Fruit fly (Drosophila melanogaster) Kc167 (cell line): ENCODE data around the gene CG9328.

ENCODE experiments used
- Myc ChIP-seq: fragments of >200 bp; optimal IDR thresholded peaks from 2 replicates; lab custom pipeline; 2017; ENCODE audit warnings: missing external identifiers
- h ChIP-seq: fragments of >200 bp; optimal IDR thresholded peaks from 3 replicates; lab custom pipeline; 2018; ENCODE audit warnings: missing external identifiers
- psq ChIP-seq: fragments of >200 bp; optimal IDR thresholded peaks from 2 replicates; lab custom pipeline; 2017; ENCODE audit warnings: missing external identifiers
- ttk ChIP-seq: sonication (Bioruptor generic); optimal IDR thresholded peaks from 2 replicates; lab custom pipeline; 2017; ENCODE audit warnings: missing external identifiers

dm6 chr2L:20851592-20851991 lies 54.1 kb downstream of the CG9328 start:
- TF ChIP-seq Myc (no peak), h (lab: Kevin White, UChicago) (no peak), ttk (no peak), psq (lab: Kevin White, UChicago) (no peak)
